Worm (Caenorhabditis elegans) whole organism, L2 larva: Measurements from ENCODE around the gene srh-222.

Source experiments
- alr-1 ChIP-seq: fragments of 150-350 bp; optimal IDR thresholded peaks from 2 replicates; lab custom pipeline; 2014; ENCODE audit warnings: missing biosample characterization, missing genetic modification characterization
- blmp-1 ChIP-seq: sonication (generic microtip); optimal IDR thresholded peaks from 2 replicates; lab custom pipeline; 2017; ENCODE audit warnings: missing genetic modification characterization, mild to moderate bottlenecking, missing compliant biosample characterization, antibody characterized with exemption, moderate library complexity; ENCODE audit not compliant: insufficient read depth
- ceh-82 ChIP-seq: fragments of 150-350 bp; optimal IDR thresholded peaks from 2 replicates; lab custom pipeline; 2014; ENCODE audit warnings: missing biosample characterization, missing genetic modification characterization
- elt-3 ChIP-seq: sonication (generic microtip); optimal IDR thresholded peaks from 2 replicates; lab custom pipeline; 2017; ENCODE audit warnings: missing biosample characterization, missing genetic modification characterization
- mab-5 ChIP-seq: fragments of 150-350 bp; optimal IDR thresholded peaks from 2 replicates; lab custom pipeline; 2014; ENCODE audit warnings: missing biosample characterization, missing genetic modification characterization

DNA sequence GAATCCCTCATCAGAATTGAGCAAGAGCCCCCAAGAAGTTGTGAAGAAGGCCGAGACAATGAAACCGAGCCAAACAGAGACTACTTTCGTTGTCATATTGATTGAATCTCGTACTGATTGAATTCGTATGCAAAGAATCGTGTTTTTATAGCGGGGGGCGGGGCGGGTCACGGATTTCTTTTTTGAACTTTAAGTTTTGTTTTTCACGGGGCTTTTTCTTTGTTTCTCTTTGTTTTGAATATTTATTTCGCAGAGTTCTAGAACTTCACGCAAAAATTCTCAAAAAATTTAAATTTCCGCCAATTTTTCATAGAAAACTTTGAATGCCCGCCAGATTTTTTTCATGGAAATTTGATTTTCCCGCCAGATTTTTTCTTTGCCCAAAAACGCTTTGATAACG is 23.5 kb upstream of the srh-222 start, which contains the start of gene clec-73:
- TF ChIP-seq elt-3 (tag; lab: Kevin White, UChicago) (no peak), mab-5 (no peak), blmp-1 (tag; lab: Kevin White, UChicago) (no peak), alr-1 (tag; lab: Kevin White, UChicago) (no peak), ceh-82 (tag; lab: Kevin White, UChicago) (no peak)
